Worm (Caenorhabditis elegans): Measurements from ENCODE around the gene W07A12.8.
A peak's percentile ranks its signal among the peaks of the same experiment; 100 is the strongest.

DNA sequence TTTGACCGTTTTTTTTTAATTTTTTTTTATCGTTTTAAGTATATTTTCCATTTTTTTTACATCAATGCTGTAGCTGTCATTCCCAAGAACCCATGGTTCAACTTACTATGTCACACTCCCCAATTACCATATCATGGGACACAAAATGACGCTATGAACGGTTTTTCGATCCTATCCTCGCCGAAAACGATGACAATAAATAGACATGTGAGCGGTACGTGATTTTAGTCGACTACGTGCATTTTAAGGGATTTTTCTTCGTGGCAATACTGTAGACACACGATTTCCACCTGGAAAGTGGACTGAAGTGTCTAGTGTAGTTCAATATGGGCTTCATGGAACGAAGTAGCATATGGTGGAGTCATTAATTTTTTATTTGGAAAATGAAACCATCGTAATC, 9.3 kb downstream of the W07A12.8 start:
- TF ChIP-seq ceh-82 (tag; optimal IDR thresholded peaks at IDR 0.05) (no peak), ZK546.5 (tag; optimal IDR thresholded peaks at IDR 0.05) (no peak), ztf-4 (tag; optimal IDR thresholded peaks at IDR 0.05) (no peak), nhr-25 (tag; optimal IDR thresholded peaks at IDR 0.05) (peak; percentile 45), nhr-12 (tag; optimal IDR thresholded peaks at IDR 0.05) (no peak), unc-55 (GFP tag; optimal IDR thresholded peaks at IDR 0.05) (no peak), dmd-4 (tag; optimal IDR thresholded peaks at IDR 0.05) (no peak), snpc-4 (tag; optimal IDR thresholded peaks at IDR 0.05) (no peak), nhr-6 (tag; optimal IDR thresholded peaks at IDR 0.05) (no peak), mdl-1 (tag; optimal IDR thresholded peaks at IDR 0.05) (no peak), lin-11 (tag; optimal IDR thresholded peaks at IDR 0.05) (no peak), nhr-11 (tag; optimal IDR thresholded peaks at IDR 0.05) (no peak)
